Worm (Caenorhabditis elegans): ENCODE results near the gene gpd-2.

ce11 chrX:3094304-3094703 is 20.2 kb downstream of the gpd-2 start, which contains the start of gene wrt-2:
- TF ChIP-seq fkh-10 (GFP tag; optimal IDR thresholded peaks at IDR 0.05) (no peak), nhr-232 (tag; optimal IDR thresholded peaks at IDR 0.05) (no peak), nfya-1 (tag; optimal IDR thresholded peaks at IDR 0.05) (no peak), nhr-11 (tag; optimal IDR thresholded peaks at IDR 0.05) (no peak), ceh-30 (tag; optimal IDR thresholded peaks at IDR 0.05) (no peak), pros-1 (tag; optimal IDR thresholded peaks at IDR 0.05) (no peak), mec-3 (tag; optimal IDR thresholded peaks at IDR 0.05; ENCODE audit: borderline replicate concordance) (no peak), tbx-2 (tag; optimal IDR thresholded peaks at IDR 0.05) (no peak), ama-1 (optimal IDR thresholded peaks at IDR 0.05) (no peak), syd-9 (tag; optimal IDR thresholded peaks at IDR 0.05) (no peak), ceh-9 (tag; optimal IDR thresholded peaks at IDR 0.05) (no peak), ceh-19 (GFP tag; optimal IDR thresholded peaks at IDR 0.05) (no peak)
